Worm (Caenorhabditis elegans) whole organism, L4/young adult: ENCODE data around the gene crb-1.

Experiments used
- W03F9.2 ChIP-seq: fragments of 150-350 bp; optimal IDR thresholded peaks from 2 replicates; lab custom pipeline; 2014; ENCODE audit warnings: missing biosample characterization, missing genetic modification characterization
- dao-5 ChIP-seq: sonication (generic microtip); optimal IDR thresholded peaks from 2 replicates; lab custom pipeline; 2016; ENCODE audit warnings: missing genotype, missing genetic modification characterization, moderate library complexity, missing compliant biosample characterization
- him-1 ChIP-seq: sonication (generic microtip); optimal IDR thresholded peaks from 2 replicates; lab custom pipeline; 2016; ENCODE audit warnings: missing genotype, missing genetic modification reagents, missing genetic modification characterization, missing compliant biosample characterization

DNA sequence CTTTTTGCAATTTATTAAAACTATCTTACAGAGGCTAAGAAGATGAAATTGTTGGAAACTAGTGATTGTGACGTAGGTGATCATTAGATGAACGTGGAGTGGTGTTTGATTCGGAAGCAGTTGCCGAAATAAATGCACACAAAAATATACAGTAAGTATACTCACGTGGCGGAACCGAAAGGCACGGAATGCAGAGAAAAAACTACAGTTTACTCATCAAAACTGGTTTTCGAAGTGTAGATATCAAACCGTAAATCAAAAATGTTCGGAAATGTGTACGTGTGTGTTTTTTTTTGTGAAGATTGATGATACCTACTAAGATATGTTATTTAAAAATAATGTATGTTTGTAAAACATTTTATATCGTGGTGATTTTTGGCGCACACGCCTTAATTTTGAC, 12.9 kb upstream of the crb-1 start:
- TF ChIP-seq dao-5 (tag; lab: Kevin White, UChicago) (no peak), W03F9.2 (tag; lab: Kevin White, UChicago) (no peak), him-1 (tag; lab: Kevin White, UChicago) (no peak)
